In the genomic region with DNA sequence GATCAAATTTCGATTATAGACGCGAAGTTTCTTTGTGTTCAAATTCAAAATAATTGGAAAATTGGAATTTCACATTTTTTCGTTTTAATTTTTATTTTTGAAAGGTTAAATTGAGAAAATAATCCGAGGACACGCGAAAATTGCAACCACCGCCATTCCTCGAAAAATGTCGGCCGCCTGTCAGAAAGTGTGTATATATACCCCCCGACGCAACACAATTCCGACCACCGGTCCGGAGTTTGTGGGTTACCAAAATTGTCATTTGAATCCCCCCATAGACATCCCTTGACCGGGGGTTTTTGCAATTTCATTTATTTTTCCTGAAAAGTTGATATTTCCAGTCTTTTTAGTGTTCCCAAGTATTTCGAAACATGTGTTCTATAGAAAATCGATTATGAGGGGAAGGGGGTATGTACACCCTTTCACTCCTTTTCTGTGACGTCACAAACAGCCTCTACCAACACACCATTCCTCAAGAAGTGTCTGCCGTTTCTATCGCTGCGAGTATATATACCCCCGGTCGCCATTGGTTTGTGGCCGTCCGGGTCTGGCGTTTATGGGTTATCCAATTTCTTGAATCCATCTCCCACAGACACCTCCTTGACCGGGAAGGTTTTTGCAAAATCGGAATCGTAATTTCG, we compare ENCODE assay signal across 4 worm cellular contexts.
A peak's percentile ranks its signal among the peaks of the same experiment; 100 is the strongest.
TF ChIP-seq lines count a peak whose summit lies in the region.

A gene (minus strand): TSS at position 51 of the 641 bp plus-strand sequence.

TF ChIP-seq in whole organism, L2 larva, 48 proteins besides CTCF, POLR2A, EP300 and RAD21 (continues in another document):
- TF ChIP-seq lsy-2 (tag; optimal IDR thresholded peaks at IDR 0.05; lab: Kevin White, UChicago): peak; percentile 50 to 71
- TF ChIP-seq crh-2 (tag; optimal IDR thresholded peaks at IDR 0.05; lab: Kevin White, UChicago): peak; percentile 40
- peak; percentile 48 for TF ChIP-seq fos-1 (tag; optimal IDR thresholded peaks at IDR 0.05; lab: Kevin White, UChicago)
- peak; percentile 19 for TF ChIP-seq mab-5 (tag; optimal IDR thresholded peaks at IDR 0.05; lab: Kevin White, UChicago)
- TF ChIP-seq unc-39 (tag; optimal IDR thresholded peaks at IDR 0.05; lab: Kevin White, UChicago): no peak
- no peak for TF ChIP-seq nhr-237 (tag; optimal IDR thresholded peaks at IDR 0.05; lab: Kevin White, UChicago)
- no peak for TF ChIP-seq alr-1 (tag; optimal IDR thresholded peaks at IDR 0.05; lab: Kevin White, UChicago)
- TF ChIP-seq R02D3.7 (tag; optimal IDR thresholded peaks at IDR 0.05; lab: Kevin White, UChicago): no peak
- TF ChIP-seq sma-3 (GFP tag; optimal IDR thresholded peaks at IDR 0.05; lab: Kevin White, UChicago): peak; percentile 59
- TF ChIP-seq sma-9 (GFP tag; optimal IDR thresholded peaks at IDR 0.05; lab: Kevin White, UChicago): no peak
- no peak for TF ChIP-seq sma-9 (tag; optimal IDR thresholded peaks at IDR 0.05; lab: Kevin White, UChicago)
- TF ChIP-seq nhr-25 (tag; optimal IDR thresholded peaks at IDR 0.05; lab: Kevin White, UChicago): peak; percentile 78
- TF ChIP-seq aly-2 (tag; optimal IDR thresholded peaks at IDR 0.05; lab: Kevin White, UChicago): no peak
- no peak for TF ChIP-seq elt-1 (tag; optimal IDR thresholded peaks at IDR 0.05; lab: Kevin White, UChicago)
- TF ChIP-seq nhr-23 (tag; optimal IDR thresholded peaks at IDR 0.05; lab: Kevin White, UChicago): no peak
- peak; percentile 51 for TF ChIP-seq C34F6.9 (tag; optimal IDR thresholded peaks at IDR 0.05; lab: Kevin White, UChicago)
- no peak for TF ChIP-seq lin-39 (tag; optimal IDR thresholded peaks at IDR 0.05; lab: Kevin White, UChicago)
- peak; percentile 4 for TF ChIP-seq ama-1 (optimal IDR thresholded peaks at IDR 0.05; lab: Kevin White, UChicago)
- TF ChIP-seq ceh-82 (tag; optimal IDR thresholded peaks at IDR 0.05; lab: Kevin White, UChicago): no peak
- no peak for TF ChIP-seq mbf-1 (tag; optimal IDR thresholded peaks at IDR 0.05; lab: Kevin White, UChicago)
- peak; percentile 76 for TF ChIP-seq F13H6.1 (tag; optimal IDR thresholded peaks at IDR 0.05; lab: Kevin White, UChicago)
- TF ChIP-seq peb-1 (tag; optimal IDR thresholded peaks at IDR 0.05; lab: Kevin White, UChicago): no peak

TF ChIP-seq in whole organism, L4 larva, 104 proteins besides CTCF, POLR2A, EP300 and RAD21 (continues in another document):
- no peak for TF ChIP-seq nhr-11 (tag; optimal IDR thresholded peaks at IDR 0.05; lab: Kevin White, UChicago)
- peak; percentile 87 for TF ChIP-seq spr-3 (GFP tag; optimal IDR thresholded peaks at IDR 0.05; lab: Kevin White, UChicago)
- no peak for TF ChIP-seq lin-15B (tag; optimal IDR thresholded peaks at IDR 0.05; lab: Kevin White, UChicago)
- TF ChIP-seq mxl-2 (GFP tag; conservative IDR thresholded peaks at IDR 0.05; lab: Robert Waterston, UW): 0 out of 2 replicates have a peak, but pooled peaks have one; percentile 49
- TF ChIP-seq zfp-3 (GFP tag; conservative IDR thresholded peaks at IDR 0.05; lab: Robert Waterston, UW): 0 out of 2 replicates have a peak, but pooled peaks have one; percentile 51
- peak; percentile 74; the same call in 1 of the 2 replicates for TF ChIP-seq lim-7 (GFP tag; IDR thresholded peaks at IDR 0.05; lab: Robert Waterston, UW)
- peak; percentile 60 for TF ChIP-seq ztf-7 (tag; optimal IDR thresholded peaks at IDR 0.05; lab: Kevin White, UChicago)
- no peak for TF ChIP-seq ceh-82 (tag; optimal IDR thresholded peaks at IDR 0.05; lab: Kevin White, UChicago)
- TF ChIP-seq fkh-10 (GFP tag; optimal IDR thresholded peaks at IDR 0.05; lab: Kevin White, UChicago): no peak
- TF ChIP-seq F44E2.7 (GFP tag; IDR thresholded peaks at IDR 0.05; lab: Robert Waterston, UW): no peak
- no peak for TF ChIP-seq lin-13 (GFP tag; optimal IDR thresholded peaks at IDR 0.05; lab: Kevin White, UChicago)
- TF ChIP-seq rbr-2 (tag; optimal IDR thresholded peaks at IDR 0.05; lab: Kevin White, UChicago): peak; percentile 81
- TF ChIP-seq nhr-48 (tag; optimal IDR thresholded peaks at IDR 0.05; lab: Kevin White, UChicago): peak; percentile 78
- peak; percentile 93 for TF ChIP-seq nhr-111 (GFP tag; optimal IDR thresholded peaks at IDR 0.05; lab: Kevin White, UChicago)
- TF ChIP-seq madf-9 (GFP tag; conservative IDR thresholded peaks at IDR 0.05; lab: Robert Waterston, UW): peak; percentile 53; the same call in 1 of the 2 replicates
- TF ChIP-seq Y105C5A.15 (GFP tag; IDR thresholded peaks at IDR 0.05; lab: Robert Waterston, UW): 0 out of 2 replicates have a peak, but pooled peaks have one; percentile 23
- TF ChIP-seq nhr-28 (tag; optimal IDR thresholded peaks at IDR 0.05; lab: Kevin White, UChicago): peak; percentile 1
- peak; percentile 76 for TF ChIP-seq F37D6.2 (tag; optimal IDR thresholded peaks at IDR 0.05; lab: Kevin White, UChicago)
- no peak; the same call in 1 of the 2 replicates for TF ChIP-seq set-16 (GFP tag; IDR thresholded peaks at IDR 0.05; lab: Robert Waterston, UW)
- no peak for TF ChIP-seq zag-1 (tag; optimal IDR thresholded peaks at IDR 0.05; lab: Kevin White, UChicago)

TF ChIP-seq in whole organism, late embryonic, 69 proteins besides CTCF, POLR2A, EP300 and RAD21 (continues in another document):
- TF ChIP-seq ceh-34 (tag; optimal IDR thresholded peaks at IDR 0.05; lab: Kevin White, UChicago): peak; percentile 96
- TF ChIP-seq pqm-1 (tag; optimal IDR thresholded peaks at IDR 0.05; lab: Kevin White, UChicago): peak; percentile 31
- peak; percentile 97 for TF ChIP-seq eyg-1 (tag; optimal IDR thresholded peaks at IDR 0.05; lab: Kevin White, UChicago)
- peak; percentile 84 for TF ChIP-seq fax-1 (tag; optimal IDR thresholded peaks at IDR 0.05; lab: Kevin White, UChicago)
- TF ChIP-seq fkh-6 (tag; optimal IDR thresholded peaks at IDR 0.05; lab: Kevin White, UChicago): peak; percentile 86
- TF ChIP-seq C08G9.2 (tag; optimal IDR thresholded peaks at IDR 0.05; lab: Kevin White, UChicago): peak; percentile 76
- no peak for TF ChIP-seq ama-1 (optimal IDR thresholded peaks at IDR 0.05; lab: Kevin White, UChicago)
- TF ChIP-seq sdc-2 (tag; optimal IDR thresholded peaks at IDR 0.05; lab: Kevin White, UChicago): peak; percentile 89
- TF ChIP-seq syd-9 (tag; optimal IDR thresholded peaks at IDR 0.05; lab: Kevin White, UChicago): peak; percentile 78
- peak; percentile 73 for TF ChIP-seq hlh-15 (tag; optimal IDR thresholded peaks at IDR 0.05; lab: Kevin White, UChicago)
- TF ChIP-seq fkh-10 (GFP tag; optimal IDR thresholded peaks at IDR 0.05; lab: Kevin White, UChicago): no peak
- TF ChIP-seq dve-1 (tag; optimal IDR thresholded peaks at IDR 0.05; lab: Kevin White, UChicago): peak; percentile 79
- TF ChIP-seq mec-3 (tag; optimal IDR thresholded peaks at IDR 0.05; lab: Kevin White, UChicago; ENCODE audit: borderline replicate concordance): peak; percentile 90
- TF ChIP-seq C38D4.7 (GFP tag; optimal IDR thresholded peaks at IDR 0.05; lab: Kevin White, UChicago): peak; percentile 93
- peak; percentile 75 for TF ChIP-seq npax-4 (tag; optimal IDR thresholded peaks at IDR 0.05; lab: Kevin White, UChicago)
- TF ChIP-seq unc-86 (tag; optimal IDR thresholded peaks at IDR 0.05; lab: Kevin White, UChicago): peak; percentile 90
- TF ChIP-seq lin-11 (tag; optimal IDR thresholded peaks at IDR 0.05; lab: Kevin White, UChicago): peak; percentile 84
- TF ChIP-seq madf-2 (tag; optimal IDR thresholded peaks at IDR 0.05; lab: Kevin White, UChicago): peak; percentile 91
- peak; percentile 73 for TF ChIP-seq nfya-1 (tag; optimal IDR thresholded peaks at IDR 0.05; lab: Kevin White, UChicago)
- TF ChIP-seq hlh-30 (tag; optimal IDR thresholded peaks at IDR 0.05; lab: Kevin White, UChicago; ENCODE audit: insufficient read depth): peak; percentile 32
- no peak for TF ChIP-seq unc-55 (GFP tag; optimal IDR thresholded peaks at IDR 0.05; lab: Kevin White, UChicago)
- peak; percentile 87 for TF ChIP-seq ahr-1 (tag; optimal IDR thresholded peaks at IDR 0.05; lab: Kevin White, UChicago)
- peak; percentile 95 for TF ChIP-seq ref-2 (tag; optimal IDR thresholded peaks at IDR 0.05; lab: Kevin White, UChicago)

TF ChIP-seq in whole organism, mixed stage, embryonic, 35 proteins besides CTCF, POLR2A, EP300 and RAD21 (continues in another document):
- TF ChIP-seq unc-120 (tag; optimal IDR thresholded peaks at IDR 0.05; lab: Kevin White, UChicago; ENCODE audit: poor library complexity, severe bottlenecking): peak; percentile 92
- TF ChIP-seq ztf-11 (tag; optimal IDR thresholded peaks at IDR 0.05; lab: Kevin White, UChicago): peak; percentile 14
- peak; percentile 36 for TF ChIP-seq pha-4 (tag; optimal IDR thresholded peaks at IDR 0.05; lab: Kevin White, UChicago)
- peak; percentile 89 for TF ChIP-seq lin-32 (GFP tag; optimal IDR thresholded peaks at IDR 0.05; lab: Kevin White, UChicago)
- TF ChIP-seq mep-1 (tag; optimal IDR thresholded peaks at IDR 0.05; lab: Kevin White, UChicago): peak; percentile 88
- TF ChIP-seq sptf-1 (tag; optimal IDR thresholded peaks at IDR 0.05; lab: Kevin White, UChicago): peak; percentile 96
- peak; percentile 75 for TF ChIP-seq sem-2 (GFP tag; optimal IDR thresholded peaks at IDR 0.05; lab: Kevin White, UChicago)
- TF ChIP-seq ceh-43 (GFP tag; optimal IDR thresholded peaks at IDR 0.05; lab: Kevin White, UChicago): peak; percentile 90
- peak; percentile 12 for TF ChIP-seq ceh-39 (tag; optimal IDR thresholded peaks at IDR 0.05; lab: Kevin White, UChicago)
- peak; percentile 58 for TF ChIP-seq lsy-2 (tag; optimal IDR thresholded peaks at IDR 0.05; lab: Kevin White, UChicago)
- peak; percentile 86 for TF ChIP-seq ham-2 (GFP tag; optimal IDR thresholded peaks at IDR 0.05; lab: Kevin White, UChicago)
- TF ChIP-seq hlh-1 (tag; optimal IDR thresholded peaks at IDR 0.05; lab: Kevin White, UChicago): peak; percentile 0
- peak; percentile 49 for TF ChIP-seq zip-8 (tag; optimal IDR thresholded peaks at IDR 0.05; lab: Kevin White, UChicago)
- TF ChIP-seq nhr-237 (tag; optimal IDR thresholded peaks at IDR 0.05; lab: Kevin White, UChicago): peak; percentile 17
- peak; percentile 95 for TF ChIP-seq drap-1 (GFP tag; optimal IDR thresholded peaks at IDR 0.05; lab: Kevin White, UChicago)
- peak; percentile 22 for TF ChIP-seq nhr-12 (tag; optimal IDR thresholded peaks at IDR 0.05; lab: Kevin White, UChicago)
- TF ChIP-seq M03D4.4 (tag; optimal IDR thresholded peaks at IDR 0.05; lab: Kevin White, UChicago): peak; percentile 93
- TF ChIP-seq elt-1 (tag; optimal IDR thresholded peaks at IDR 0.05; lab: Kevin White, UChicago; ENCODE audit: borderline replicate concordance, insufficient read depth): no peak
- peak; percentile 45 for TF ChIP-seq lin-13 (tag; optimal IDR thresholded peaks at IDR 0.05; lab: Kevin White, UChicago)
- TF ChIP-seq mls-2 (tag; optimal IDR thresholded peaks at IDR 0.05; lab: Kevin White, UChicago): peak; percentile 97
- no peak for TF ChIP-seq mab-5 (tag; optimal IDR thresholded peaks at IDR 0.05; lab: Kevin White, UChicago)
- TF ChIP-seq tbx-8 (GFP tag; optimal IDR thresholded peaks at IDR 0.05; lab: Kevin White, UChicago): peak; percentile 93
- TF ChIP-seq nhr-76 (tag; optimal IDR thresholded peaks at IDR 0.05; lab: Kevin White, UChicago): peak; percentile 6
- TF ChIP-seq unc-62 (GFP tag; optimal IDR thresholded peaks at IDR 0.05; lab: Kevin White, UChicago): peak; percentile 63
- TF ChIP-seq nhr-28 (tag; optimal IDR thresholded peaks at IDR 0.05; lab: Kevin White, UChicago): peak; percentile 29
